Worm (Caenorhabditis elegans) whole organism, L1 larva: ENCODE results near the gene F21C10.1.

Experiments
- C04F5.9 ChIP-seq: sonication (generic microtip); optimal IDR thresholded peaks from 2 replicates; lab custom pipeline; 2016; ENCODE audit warnings: missing genetic modification characterization, missing compliant biosample characterization
- C16A3.4 ChIP-seq: fragments of 150-350 bp; optimal IDR thresholded peaks from 2 replicates; lab custom pipeline; 2014; ENCODE audit warnings: missing biosample characterization, missing genetic modification characterization
- C34B4.2 ChIP-seq: sonication (generic microtip); optimal IDR thresholded peaks from 2 replicates; lab custom pipeline; 2017; ENCODE audit warnings: mild to moderate bottlenecking, missing genetic modification characterization, missing compliant biosample characterization
- alr-1 ChIP-seq: fragments of 200-800 bp; sonication (Bioruptor generic); optimal IDR thresholded peaks from 2 replicates; lab custom pipeline; 2018; ENCODE audit warnings: borderline replicate concordance, mild to moderate bottlenecking, missing genetic modification characterization, missing compliant biosample characterization
- aly-2 ChIP-seq: fragments of 150-350 bp; optimal IDR thresholded peaks from 2 replicates; lab custom pipeline; 2014; ENCODE audit warnings: missing biosample characterization, missing genetic modification characterization
- ama-1 ChIP-seq: fragments of 150-350 bp; optimal IDR thresholded peaks from 2 replicates; lab custom pipeline; 2014
- blmp-1 ChIP-seq: fragments of 150-350 bp; optimal IDR thresholded peaks from 2 replicates; lab custom pipeline; 2014; ENCODE audit warnings: missing biosample characterization, missing genetic modification characterization
- ceh-63 ChIP-seq: fragments of 200-800 bp; sonication (Bioruptor generic); optimal IDR thresholded peaks from 2 replicates; lab custom pipeline; 2018; ENCODE audit warnings: mild to moderate bottlenecking, missing genetic modification characterization, missing compliant biosample characterization
- dpl-1 ChIP-seq, 3 experiments: fragments of 150-350 bp in 2 of 3; sonication (generic microtip) in 1 of 3; optimal IDR thresholded peaks; 2 replicates each; lab custom pipeline; 2014 to 2017; ENCODE audit warnings: missing biosample characterization in 3 of 3, missing genetic modification characterization in 3 of 3, missing genetic modification reagents in 3 of 3
- dsc-1 ChIP-seq: sonication (generic microtip); optimal IDR thresholded peaks from 2 replicates; lab custom pipeline; 2016; ENCODE audit warnings: mild to moderate bottlenecking, missing genetic modification characterization, missing compliant biosample characterization
- efl-1 ChIP-seq, 4 experiments: fragments of 150-350 bp; optimal IDR thresholded peaks in 3 of 4; peaks in 1 of 4; 1 replicate in 1 of 4; 2 replicates in 3 of 4; lab custom pipeline; 2014; ENCODE audit warnings: missing biosample characterization in 2 of 4, missing genetic modification characterization in 2 of 4, missing genetic modification reagents in 2 of 4
- egl-13 ChIP-seq: sonication (generic microtip); optimal IDR thresholded peaks from 2 replicates; lab custom pipeline; 2016; ENCODE audit warnings: missing genotype, missing genetic modification reagents, missing genetic modification characterization, missing compliant biosample characterization
- elt-2 ChIP-seq: sonication (generic microtip); optimal IDR thresholded peaks from 2 replicates; lab custom pipeline; 2016; ENCODE audit warnings: missing genetic modification characterization, mild to moderate bottlenecking, inconsistent platforms, missing compliant biosample characterization, missing genetic modification reagents
- fkh-4 ChIP-seq: sonication (generic microtip); optimal IDR thresholded peaks from 2 replicates; lab custom pipeline; 2016; ENCODE audit warnings: missing compliant biosample characterization, missing genetic modification characterization, borderline replicate concordance
- fkh-8 ChIP-seq: sonication (generic microtip); optimal IDR thresholded peaks from 2 replicates; lab custom pipeline; 2016; ENCODE audit warnings: mild to moderate bottlenecking, missing genetic modification characterization, missing compliant biosample characterization
- fos-1 ChIP-seq: fragments of 150-350 bp; optimal IDR thresholded peaks from 2 replicates; lab custom pipeline; 2014; ENCODE audit warnings: missing biosample characterization, missing genetic modification characterization
- hlh-4 ChIP-seq: sonication (generic microtip); optimal IDR thresholded peaks from 2 replicates; lab custom pipeline; 2016; ENCODE audit warnings: mild to moderate bottlenecking, missing genetic modification characterization, missing compliant biosample characterization
- hpl-2 ChIP-seq: fragments of 150-350 bp; optimal IDR thresholded peaks from 2 replicates; lab custom pipeline; 2014; ENCODE audit warnings: missing biosample characterization, missing genetic modification reagents, missing genetic modification characterization
- irx-1 ChIP-seq: sonication (generic microtip); optimal IDR thresholded peaks from 2 replicates; lab custom pipeline; 2016; ENCODE audit warnings: missing genetic modification characterization, missing compliant biosample characterization
- isw-1 ChIP-seq: fragments of 200-800 bp; sonication (Bioruptor generic); IDR thresholded peaks from 2 replicates; pipeline ENCODE4 v1.3.6; 2022; ENCODE audit warnings: missing genetic modification characterization, missing compliant biosample characterization
- jun-1 ChIP-seq: fragments of 150-350 bp; optimal IDR thresholded peaks from 2 replicates; lab custom pipeline; 2014; ENCODE audit warnings: missing biosample characterization, missing genetic modification reagents, missing genetic modification characterization
- lin-39 ChIP-seq: fragments of 150-350 bp; optimal IDR thresholded peaks from 2 replicates; lab custom pipeline; 2014; ENCODE audit warnings: missing biosample characterization, missing genetic modification reagents, missing genetic modification characterization
- lsy-2 ChIP-seq, 2 experiments: fragments of 150-350 bp; optimal IDR thresholded peaks; 2 replicates each; lab custom pipeline; 2014; ENCODE audit warnings: missing biosample characterization in 2 of 2, missing genetic modification characterization in 2 of 2
- mab-9 ChIP-seq: fragments of 200-800 bp; sonication (Bioruptor generic); IDR thresholded peaks from 2 replicates; pipeline ENCODE4 v1.3.6; 2022; ENCODE audit warnings: missing genetic modification reagents, missing genetic modification characterization, missing compliant biosample characterization
- mdl-1 ChIP-seq, 2 experiments: fragments of 150-350 bp; optimal IDR thresholded peaks; 2 replicates each; lab custom pipeline; 2014 to 2017; ENCODE audit warnings: missing biosample characterization in 2 of 2, missing genetic modification characterization in 2 of 2, inconsistent platforms in 1 of 2
- mep-1 ChIP-seq: fragments of 150-350 bp; optimal IDR thresholded peaks from 2 replicates; lab custom pipeline; 2014; ENCODE audit warnings: missing biosample characterization, missing genetic modification characterization
- nhr-11 ChIP-seq: fragments of 150-350 bp; optimal IDR thresholded peaks from 2 replicates; lab custom pipeline; 2014; ENCODE audit warnings: missing biosample characterization, missing genetic modification characterization
- nhr-12 ChIP-seq: sonication (generic microtip); optimal IDR thresholded peaks from 2 replicates; lab custom pipeline; 2017; ENCODE audit warnings: missing biosample characterization, missing genetic modification characterization
- nhr-20 ChIP-seq: sonication (generic microtip); optimal IDR thresholded peaks from 2 replicates; lab custom pipeline; 2016; ENCODE audit warnings: mild to moderate bottlenecking, missing genetic modification characterization, missing compliant biosample characterization
- nhr-237 ChIP-seq: fragments of 150-350 bp; optimal IDR thresholded peaks from 2 replicates; lab custom pipeline; 2014; ENCODE audit warnings: missing biosample characterization, missing genetic modification characterization
- nhr-28 ChIP-seq: fragments of 150-350 bp; optimal IDR thresholded peaks from 2 replicates; lab custom pipeline; 2014; ENCODE audit warnings: missing biosample characterization, missing genetic modification characterization
- nhr-47 ChIP-seq: sonication (generic microtip); optimal IDR thresholded peaks from 2 replicates; lab custom pipeline; 2016; ENCODE audit warnings: mild to moderate bottlenecking, missing genetic modification characterization, moderate library complexity, missing compliant biosample characterization
- nhr-71 ChIP-seq: sonication (generic microtip); optimal IDR thresholded peaks from 2 replicates; lab custom pipeline; 2016; ENCODE audit warnings: mild to moderate bottlenecking, missing genetic modification characterization, moderate library complexity, missing compliant biosample characterization
- nhr-76 ChIP-seq: sonication (generic microtip); optimal IDR thresholded peaks from 2 replicates; lab custom pipeline; 2017; ENCODE audit warnings: missing biosample characterization, missing genetic modification characterization
- nhr-90 ChIP-seq: sonication (generic microtip); optimal IDR thresholded peaks from 2 replicates; lab custom pipeline; 2016; ENCODE audit warnings: mild to moderate bottlenecking, missing genetic modification characterization, missing compliant biosample characterization; ENCODE audit not compliant: poor library complexity
- pqm-1 ChIP-seq: sonication (generic microtip); optimal IDR thresholded peaks from 3 replicates; lab custom pipeline; 2017; ENCODE audit warnings: missing biosample characterization, missing genetic modification characterization
- rnt-1 ChIP-seq: sonication (generic microtip); optimal IDR thresholded peaks from 2 replicates; lab custom pipeline; 2016; ENCODE audit warnings: mild to moderate bottlenecking, missing genetic modification characterization, moderate library complexity, missing compliant biosample characterization
- snpc-4 ChIP-seq: fragments of 150-350 bp; optimal IDR thresholded peaks from 2 replicates; lab custom pipeline; 2014; ENCODE audit warnings: missing biosample characterization, missing genetic modification characterization
- snu-23 ChIP-seq: sonication (generic microtip); optimal IDR thresholded peaks from 2 replicates; lab custom pipeline; 2016; ENCODE audit warnings: missing genetic modification characterization, missing compliant biosample characterization
- sptf-1 ChIP-seq: fragments of 150-350 bp; optimal IDR thresholded peaks from 2 replicates; lab custom pipeline; 2014; ENCODE audit warnings: missing biosample characterization, missing genetic modification characterization
- sup-37 ChIP-seq: fragments of 200-800 bp; sonication (Bioruptor generic); optimal IDR thresholded peaks from 2 replicates; lab custom pipeline; 2018; ENCODE audit warnings: mild to moderate bottlenecking, missing genetic modification characterization, missing compliant biosample characterization
- swsn-7 ChIP-seq: sonication (generic microtip); optimal IDR thresholded peaks from 2 replicates; lab custom pipeline; 2016; ENCODE audit warnings: missing genetic modification characterization, missing compliant biosample characterization
- unc-130 ChIP-seq: fragments of 150-350 bp; optimal IDR thresholded peaks from 2 replicates; lab custom pipeline; 2017; ENCODE audit warnings: missing biosample characterization, missing genetic modification characterization, inconsistent platforms
- unc-62 ChIP-seq: fragments of 150-350 bp; optimal IDR thresholded peaks from 2 replicates; lab custom pipeline; 2014; ENCODE audit warnings: missing biosample characterization, missing genetic modification reagents, missing genetic modification characterization
- unc-86 ChIP-seq: sonication (generic microtip); optimal IDR thresholded peaks from 2 replicates; lab custom pipeline; 2016; ENCODE audit warnings: missing genetic modification characterization, missing compliant biosample characterization
- unc-98 ChIP-seq: fragments of 200-800 bp; sonication (Bioruptor generic); IDR thresholded peaks from 2 replicates; pipeline ENCODE4 v1.3.6; 2022; ENCODE audit warnings: missing genetic modification characterization, missing compliant biosample characterization
- vab-15 ChIP-seq: sonication (generic microtip); optimal IDR thresholded peaks from 2 replicates; lab custom pipeline; 2017; ENCODE audit warnings: missing genotype, mild to moderate bottlenecking, missing genetic modification characterization, missing compliant biosample characterization
- ztf-4 ChIP-seq: fragments of 150-350 bp; optimal IDR thresholded peaks from 2 replicates; lab custom pipeline; 2014; ENCODE audit warnings: missing biosample characterization, missing genetic modification characterization

F21C10.1 gene

ce11 chrV:9128562-9128961, 3.6 kb upstream of the F21C10.1 start (continued):
- peak; percentile 65 for TF ChIP-seq swsn-7 (tag; lab: Kevin White, UChicago)
- TF ChIP-seq jun-1 (tag; lab: Kevin White, UChicago): peak; percentile 40
- peak; percentile 87 for TF ChIP-seq nhr-47
- TF ChIP-seq egl-13 (tag; lab: Kevin White, UChicago): peak; percentile 76
- TF ChIP-seq snpc-4 (tag; lab: Kevin White, UChicago): peak; percentile 22
- TF ChIP-seq elt-2: no peak
- TF ChIP-seq C16A3.4: no peak
- no peak for TF ChIP-seq fkh-4 (tag; lab: Kevin White, UChicago)
- TF ChIP-seq isw-1 (GFP tag; lab: Robert Waterston, UW): peak; percentile 25; the same call in 1 of the 2 replicates
- TF ChIP-seq ztf-4 (tag; lab: Kevin White, UChicago): peak; percentile 38
- peak in 1 of 3 experiments; percentile 41 for TF ChIP-seq dpl-1 (GFP tag; optimal IDR thresholded peaks at IDR 0.05; lab: Kevin White, UChicago)
- TF ChIP-seq dsc-1: peak; percentile 84
- TF ChIP-seq ceh-63: no peak
- TF ChIP-seq C04F5.9 (tag; lab: Kevin White, UChicago): no peak
- TF ChIP-seq fkh-8 (tag; lab: Kevin White, UChicago): peak; percentile 99
- TF ChIP-seq mep-1 (tag; lab: Kevin White, UChicago): peak; percentile 42
- TF ChIP-seq mab-9 (GFP tag; lab: Robert Waterston, UW): no peak
- TF ChIP-seq nhr-28 (tag; lab: Kevin White, UChicago): no peak
- TF ChIP-seq snu-23 (GFP tag; lab: Kevin White, UChicago): peak; percentile 54
- no peak for TF ChIP-seq aly-2
- peak; percentile 24 for TF ChIP-seq irx-1 (tag; lab: Kevin White, UChicago)
- TF ChIP-seq sup-37: no peak
- peak; percentile 24 for TF ChIP-seq hlh-4 (tag; lab: Kevin White, UChicago)
- no peak for TF ChIP-seq blmp-1 (tag; lab: Kevin White, UChicago)
- TF ChIP-seq rnt-1: peak; percentile 55
- no peak for TF ChIP-seq C34B4.2
- TF ChIP-seq vab-15 (tag; lab: Kevin White, UChicago): no peak
- peak in 1 of 2 experiments; percentile 61 for TF ChIP-seq lsy-2 (tag; optimal IDR thresholded peaks at IDR 0.05; lab: Kevin White, UChicago)
- TF ChIP-seq unc-86 (tag; lab: Kevin White, UChicago): peak; percentile 91
- TF ChIP-seq unc-62 (GFP tag; lab: Kevin White, UChicago): no peak

ce11 chrV:9130766-9131165, 1.4 kb upstream of the F21C10.1 start, which contains the start of gene F21C10.19:
TSS of gene F21C10.19 (plus strand) at chrV:9131066.
- TF ChIP-seq efl-1 (optimal IDR thresholded peaks at IDR 0.05; lab: Kevin White, UChicago) (no peak), efl-1 (GFP tag; optimal IDR thresholded peaks at IDR 0.05 in 1 of 2; lab: Kevin White, UChicago) (peak in 1 of 2 experiments; percentile 60), nhr-20 (tag; lab: Kevin White, UChicago) (no peak), mep-1 (tag; lab: Kevin White, UChicago) (no peak), nhr-71 (tag; lab: Kevin White, UChicago) (no peak)

ce11 chrV:9133950-9134349, 1.8 kb downstream of the F21C10.1 start, which contains the start of gene B0222.1:
TSS of gene B0222.1 (plus strand) at chrV:9134255.
- TF ChIP-seq rnt-1 (no peak), lsy-2 (tag; optimal IDR thresholded peaks at IDR 0.05; lab: Kevin White, UChicago) (no peak), nhr-20 (tag; lab: Kevin White, UChicago) (peak; percentile 79), vab-15 (tag; lab: Kevin White, UChicago) (no peak), fkh-8 (tag; lab: Kevin White, UChicago) (peak; percentile 95), nhr-90 (tag; lab: Kevin White, UChicago) (no peak), sup-37 (no peak), ama-1 (no peak), unc-130 (no peak), lin-39 (tag; lab: Kevin White, UChicago) (no peak), C34B4.2 (no peak), unc-98 (no peak), jun-1 (tag; lab: Kevin White, UChicago) (no peak), mdl-1 (tag; optimal IDR thresholded peaks at IDR 0.05; lab: Kevin White, UChicago) (no peak), elt-2 (no peak), nhr-11 (tag; lab: Kevin White, UChicago) (peak; percentile 59), nhr-76 (tag; lab: Kevin White, UChicago) (no peak), nhr-12 (tag; lab: Kevin White, UChicago) (no peak), fos-1 (tag; lab: Kevin White, UChicago) (no peak), nhr-237 (tag; lab: Kevin White, UChicago) (no peak), sptf-1 (no peak), mab-9 (GFP tag; lab: Robert Waterston, UW) (no peak), alr-1 (tag; lab: Kevin White, UChicago) (no peak), ztf-4 (tag; lab: Kevin White, UChicago) (no peak), snu-23 (GFP tag; lab: Kevin White, UChicago) (no peak), isw-1 (GFP tag; lab: Robert Waterston, UW) (no peak), pqm-1 (tag; lab: Kevin White, UChicago) (no peak), snpc-4 (tag; lab: Kevin White, UChicago) (no peak), nhr-71 (tag; lab: Kevin White, UChicago) (peak; percentile 72), dsc-1 (peak; percentile 29), hpl-2 (GFP tag; lab: Kevin White, UChicago) (no peak), nhr-28 (tag; lab: Kevin White, UChicago) (no peak)
